Worm (Caenorhabditis elegans): ENCODE results near the gene srg-11.

Gene srg-11

ce11 chrIII:4705207-4705606 is 25.4 kb downstream of the srg-11 start, which contains the start of gene pgap-2:
pgap-2 (plus strand) TSS chrIII:4705507.
- no peak for TF ChIP-seq tbx-8 (GFP tag; optimal IDR thresholded peaks at IDR 0.05)
- no peak for TF ChIP-seq drap-1 (GFP tag; optimal IDR thresholded peaks at IDR 0.05)
- TF ChIP-seq elt-3 (tag; optimal IDR thresholded peaks at IDR 0.05) = no peak
- TF ChIP-seq ceh-83 (GFP tag; optimal IDR thresholded peaks at IDR 0.05) = no peak
- TF ChIP-seq M03D4.4 (tag; optimal IDR thresholded peaks at IDR 0.05) = no peak
- TF ChIP-seq zip-8 (tag; optimal IDR thresholded peaks at IDR 0.05) = no peak
- no peak for TF ChIP-seq blmp-1 (tag; optimal IDR thresholded peaks at IDR 0.05)
- TF ChIP-seq sptf-1 (tag; optimal IDR thresholded peaks at IDR 0.05) = no peak
- TF ChIP-seq nhr-12 (tag; optimal IDR thresholded peaks at IDR 0.05) = no peak
- TF ChIP-seq unc-62 (GFP tag; optimal IDR thresholded peaks at IDR 0.05) = no peak
- TF ChIP-seq flh-1 (GFP tag; optimal IDR thresholded peaks at IDR 0.05) = no peak
- TF ChIP-seq elt-1 (tag; optimal IDR thresholded peaks at IDR 0.05; ENCODE audit: borderline replicate concordance, insufficient read depth) = no peak
- TF ChIP-seq nhr-28 (tag; optimal IDR thresholded peaks at IDR 0.05) = no peak
- no peak for TF ChIP-seq ztf-11 (tag; optimal IDR thresholded peaks at IDR 0.05)
- TF ChIP-seq ceh-43 (GFP tag; optimal IDR thresholded peaks at IDR 0.05) = no peak
- no peak for TF ChIP-seq ces-1 (GFP tag; optimal IDR thresholded peaks at IDR 0.05)
- TF ChIP-seq mls-2 (tag; optimal IDR thresholded peaks at IDR 0.05) = no peak

DNA sequence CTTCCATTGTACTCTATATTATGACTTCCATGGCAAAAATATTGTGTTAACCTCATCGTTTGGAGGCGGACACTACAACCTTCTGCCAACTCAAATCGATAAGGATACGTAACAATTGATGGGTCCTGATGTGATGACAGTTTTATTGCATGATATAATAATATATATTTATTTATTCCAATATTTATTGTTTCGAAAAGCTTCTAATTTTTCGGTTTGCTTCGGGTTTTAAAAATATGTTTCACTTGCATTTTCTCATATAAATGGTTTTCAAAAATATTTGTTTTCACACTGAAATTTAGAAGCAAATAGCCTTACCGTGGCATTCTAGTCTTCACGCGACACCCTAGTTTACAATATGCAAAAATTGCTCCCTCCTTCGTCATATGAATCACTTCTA is 26.9 kb downstream of the srg-11 start, which contains the start of gene T04A8.13:
Gene T04A8.13 (plus strand): TSS at position 301 of the 400 bp plus-strand sequence.
- no peak for TF ChIP-seq lin-13 (tag; optimal IDR thresholded peaks at IDR 0.05)
- no peak for TF ChIP-seq sem-2 (GFP tag; optimal IDR thresholded peaks at IDR 0.05)
- no peak for TF ChIP-seq snpc-4 (tag; optimal IDR thresholded peaks at IDR 0.05)
- no peak for TF ChIP-seq ceh-39 (tag; optimal IDR thresholded peaks at IDR 0.05)
- no peak for TF ChIP-seq ceh-83 (GFP tag; optimal IDR thresholded peaks at IDR 0.05)
- no peak for TF ChIP-seq lin-32 (GFP tag; optimal IDR thresholded peaks at IDR 0.05)
- no peak for TF ChIP-seq nhr-28 (tag; optimal IDR thresholded peaks at IDR 0.05)
- no peak for TF ChIP-seq hlh-1 (tag; optimal IDR thresholded peaks at IDR 0.05)
- TF ChIP-seq sptf-1 (tag; optimal IDR thresholded peaks at IDR 0.05) = no peak
- no peak for TF ChIP-seq lsy-2 (tag; optimal IDR thresholded peaks at IDR 0.05)
- TF ChIP-seq mab-5 (tag; optimal IDR thresholded peaks at IDR 0.05) = no peak
- no peak for TF ChIP-seq elt-1 (tag; optimal IDR thresholded peaks at IDR 0.05; ENCODE audit: borderline replicate concordance, insufficient read depth)
- no peak for TF ChIP-seq nhr-12 (tag; optimal IDR thresholded peaks at IDR 0.05)
- no peak for TF ChIP-seq drap-1 (GFP tag; optimal IDR thresholded peaks at IDR 0.05)
- TF ChIP-seq pha-4 (tag; optimal IDR thresholded peaks at IDR 0.05) = no peak

DNA sequence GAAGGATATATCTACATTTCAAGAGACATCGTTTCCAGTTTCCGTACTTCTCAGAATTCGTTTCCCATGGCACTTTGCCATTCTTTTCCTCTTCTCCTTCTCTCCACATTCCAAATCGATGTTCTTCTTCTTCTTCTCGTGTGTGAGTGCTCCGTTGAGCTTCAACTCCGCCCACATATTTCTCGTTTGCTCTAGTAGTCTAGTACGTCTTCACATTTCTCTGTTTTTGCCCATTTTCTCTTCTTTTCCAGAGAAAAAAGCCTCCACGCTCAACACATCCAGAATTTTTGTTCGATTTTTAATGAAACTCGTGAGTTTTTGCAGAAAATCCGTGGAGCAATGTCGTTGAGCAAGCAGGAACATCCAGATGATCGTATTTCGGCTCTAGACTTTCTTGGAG is 29.1 kb downstream of the srg-11 start, which contains the start of gene T04A8.18:
Gene T04A8.18 (plus strand): TSS at position 301 of the 400 bp plus-strand sequence.
- no peak for TF ChIP-seq elt-1 (tag; optimal IDR thresholded peaks at IDR 0.05; ENCODE audit: borderline replicate concordance, insufficient read depth)
- no peak for TF ChIP-seq nhr-12 (tag; optimal IDR thresholded peaks at IDR 0.05)
- TF ChIP-seq snpc-4 (tag; optimal IDR thresholded peaks at IDR 0.05) = no peak
- no peak for TF ChIP-seq unc-62 (GFP tag; optimal IDR thresholded peaks at IDR 0.05)
- TF ChIP-seq nhr-2 (tag; optimal IDR thresholded peaks at IDR 0.05) = no peak

ce11 chrIII:4715088-4715487 is 35.3 kb downstream of the srg-11 start, which contains the start of gene him-18:
him-18 (minus strand) TSS chrIII:4715188.
- no peak for TF ChIP-seq elt-3 (tag; optimal IDR thresholded peaks at IDR 0.05)
- TF ChIP-seq ces-1 (GFP tag; optimal IDR thresholded peaks at IDR 0.05) = no peak
- no peak for TF ChIP-seq mls-2 (tag; optimal IDR thresholded peaks at IDR 0.05)
- TF ChIP-seq bed-3 (GFP tag; optimal IDR thresholded peaks at IDR 0.05) = no peak

- no peak for TF ChIP-seq mls-2 (tag; optimal IDR thresholded peaks at IDR 0.05)
- TF ChIP-seq nhr-237 (tag; optimal IDR thresholded peaks at IDR 0.05) = peak; percentile 44
- TF ChIP-seq pha-4 (tag; optimal IDR thresholded peaks at IDR 0.05) = peak; percentile 42
- peak; percentile 81 for TF ChIP-seq lin-13 (tag; optimal IDR thresholded peaks at IDR 0.05)
- peak; percentile 16 for TF ChIP-seq ham-2 (GFP tag; optimal IDR thresholded peaks at IDR 0.05)
- no peak for TF ChIP-seq unc-62 (GFP tag; optimal IDR thresholded peaks at IDR 0.05)
- TF ChIP-seq ces-1 (GFP tag; optimal IDR thresholded peaks at IDR 0.05) = no peak
- peak; percentile 12 for TF ChIP-seq drap-1 (GFP tag; optimal IDR thresholded peaks at IDR 0.05)
Observed at ce11 chrIII:4720620-4721227, 40.9 kb downstream of the srg-11 start, which contains the start of gene emb-5. emb-5 (minus strand) TSS chrIII:4720670.
